Fruit fly (Drosophila melanogaster) whole organism, embryonic: ENCODE measurements around the gene GCC88.
A peak's percentile ranks its signal among the peaks of the same experiment; 100 is the strongest.

Experiments
- Adf1 ChIP-seq: fragments of 200-800 bp; sonication (Bioruptor generic); IDR thresholded peaks from 2 replicates; pipeline ENCODE4 v1.3.6; 2022; ENCODE audit warnings: missing biosample characterization, missing genetic modification characterization
- Atf3 ChIP-seq: fragments of 200-800 bp; sonication (Bioruptor generic); optimal IDR thresholded peaks from 3 replicates; lab custom pipeline; 2016; ENCODE audit warnings: missing biosample characterization, missing genetic modification characterization
- CG10366 ChIP-seq: fragments of 200-800 bp; sonication (Bioruptor generic); IDR thresholded peaks from 2 replicates; pipeline ENCODE4 v1.3.6; 2022; ENCODE audit warnings: missing biosample characterization, missing genetic modification characterization
- CG10654 ChIP-seq: fragments of 200-800 bp; sonication (Bioruptor generic); optimal IDR thresholded peaks from 2 replicates; lab custom pipeline; 2016; ENCODE audit warnings: missing biosample characterization, missing genetic modification characterization
- CG11560 ChIP-seq: fragments of 200-800 bp; sonication (Bioruptor generic); IDR thresholded peaks from 3 replicates; pipeline ENCODE4 v1.3.6; 2022; ENCODE audit warnings: missing biosample characterization, missing genetic modification characterization
- CG12659 ChIP-seq: fragments of 200-800 bp; sonication (Bioruptor generic); optimal IDR thresholded peaks from 3 replicates; lab custom pipeline; 2017; ENCODE audit warnings: mild to moderate bottlenecking, missing biosample characterization, missing genetic modification reagents, missing genetic modification characterization
- CG13287 ChIP-seq: fragments of 200-800 bp; sonication (Bioruptor generic); IDR thresholded peaks from 2 replicates; pipeline ENCODE4 v1.3.6; 2022; ENCODE audit warnings: missing biosample characterization, missing genetic modification characterization; ENCODE audit not compliant: partially characterized antibody
- CG14050 ChIP-seq: fragments of 200-800 bp; sonication (Bioruptor generic); IDR thresholded peaks from 3 replicates; pipeline ENCODE4 v1.3.6; 2022; ENCODE audit warnings: missing biosample characterization, missing genetic modification characterization
- CG15696 ChIP-seq: fragments of 200-800 bp; sonication (Bioruptor generic); optimal IDR thresholded peaks from 2 replicates; lab custom pipeline; 2019; ENCODE audit warnings: missing biosample characterization, mild to moderate bottlenecking, missing genetic modification characterization, moderate library complexity
- CG1792 ChIP-seq: fragments of 200-800 bp; sonication (Bioruptor generic); optimal IDR thresholded peaks from 2 replicates; lab custom pipeline; 2016; ENCODE audit warnings: missing biosample characterization, missing genetic modification characterization
- CG18476 ChIP-seq: fragments of 200-800 bp; sonication (Bioruptor generic); optimal IDR thresholded peaks from 2 replicates; lab custom pipeline; 2016; ENCODE audit warnings: missing biosample characterization, mild to moderate bottlenecking, missing genetic modification characterization
- CG30403 ChIP-seq: fragments of 200-800 bp; sonication (Bioruptor generic); optimal IDR thresholded peaks from 3 replicates; lab custom pipeline; 2016; ENCODE audit warnings: missing biosample characterization, missing genetic modification characterization
- CG32532 ChIP-seq: fragments of 200-800 bp; sonication (Bioruptor generic); IDR thresholded peaks from 2 replicates; pipeline ENCODE4 v1.3.6; 2022; ENCODE audit warnings: missing biosample characterization, missing genetic modification characterization
- CG33213 ChIP-seq: fragments of 200-800 bp; sonication (Bioruptor generic); optimal IDR thresholded peaks from 3 replicates; lab custom pipeline; 2016; ENCODE audit warnings: missing biosample characterization, missing genetic modification characterization
- CG33557 ChIP-seq: fragments of 200-800 bp; sonication (Bioruptor generic); optimal IDR thresholded peaks from 2 replicates; lab custom pipeline; 2019; ENCODE audit warnings: missing biosample characterization, mild to moderate bottlenecking, missing genetic modification characterization, moderate library complexity
- CG34422 ChIP-seq: fragments of 200-800 bp; sonication (Bioruptor generic); IDR thresholded peaks from 3 replicates; pipeline ENCODE4 v1.3.6; 2022; ENCODE audit warnings: missing biosample characterization, missing genetic modification characterization
- CG3726 ChIP-seq: fragments of 200-800 bp; sonication (Bioruptor generic); IDR thresholded peaks from 3 replicates; pipeline ENCODE4, ENCODE4 v1.3.6; 2022; ENCODE audit warnings: missing biosample characterization, missing genetic modification characterization
- CG4820 ChIP-seq: fragments of 200-800 bp; sonication (Bioruptor generic); optimal IDR thresholded peaks from 3 replicates; lab custom pipeline; 2016; ENCODE audit warnings: missing biosample characterization, missing genetic modification characterization
- CG6813 ChIP-seq: fragments of 200-800 bp; sonication (Bioruptor generic); optimal IDR thresholded peaks from 2 replicates; lab custom pipeline; 2017; ENCODE audit warnings: missing biosample characterization, missing genetic modification characterization, mild to moderate bottlenecking, moderate library complexity, missing genetic modification reagents
- CG7271 ChIP-seq: fragments of 200-800 bp; sonication (Bioruptor generic); optimal IDR thresholded peaks from 2 replicates; lab custom pipeline; 2018; ENCODE audit warnings: missing biosample characterization, mild to moderate bottlenecking, missing genetic modification characterization, moderate library complexity
- CG7745 ChIP-seq: fragments of 200-800 bp; sonication (Bioruptor generic); optimal IDR thresholded peaks from 2 replicates; lab custom pipeline; 2018; ENCODE audit warnings: missing biosample characterization, mild to moderate bottlenecking, missing genetic modification characterization, moderate library complexity
- CG7987 ChIP-seq: fragments of 200-800 bp; sonication (Bioruptor generic); optimal IDR thresholded peaks from 2 replicates; lab custom pipeline; 2018; ENCODE audit warnings: missing biosample characterization, mild to moderate bottlenecking, missing genetic modification characterization, moderate library complexity
- CG8388 ChIP-seq: fragments of 200-800 bp; sonication (Bioruptor generic); optimal IDR thresholded peaks from 2 replicates; lab custom pipeline; 2019; ENCODE audit warnings: missing biosample characterization, mild to moderate bottlenecking, missing genetic modification characterization, moderate library complexity
- Dfd ChIP-seq, 2 experiments: fragments of >200 bp; optimal IDR thresholded peaks; 2 replicates each; lab custom pipeline; 2017; ENCODE audit warnings: missing biosample characterization in 2 of 2, missing genetic modification characterization in 2 of 2
- Dip3 ChIP-seq: fragments of 200-800 bp; sonication (Bioruptor generic); optimal IDR thresholded peaks from 3 replicates; lab custom pipeline; 2016; ENCODE audit warnings: missing biosample characterization, missing genetic modification characterization
- E2f2 ChIP-seq: fragments of 200-800 bp; sonication (Bioruptor generic); IDR thresholded peaks from 2 replicates; pipeline ENCODE4 v1.3.6; 2022; ENCODE audit warnings: missing biosample characterization, missing genetic modification characterization
- Ets65A ChIP-seq: fragments of 200-800 bp; sonication (Bioruptor generic); peaks from one replicate; lab custom pipeline; 2016; ENCODE audit warnings: missing biosample characterization, missing genetic modification characterization
- Gug ChIP-seq: fragments of 200-800 bp; sonication (Bioruptor generic); IDR thresholded peaks from 4 replicates; pipeline ENCODE4 v1.3.6; 2022; ENCODE audit warnings: missing biosample characterization, missing genetic modification characterization
- HLH4C ChIP-seq: fragments of 200-800 bp; sonication (Bioruptor generic); IDR thresholded peaks from 3 replicates; pipeline ENCODE4 v1.3.6; 2022; ENCODE audit warnings: missing biosample characterization, missing genetic modification characterization; ENCODE audit not compliant: partially characterized antibody
- Hr51 ChIP-seq, 2 experiments: fragments of 200-800 bp; sonication (Bioruptor generic); optimal IDR thresholded peaks; 2 replicates in 1 of 2; 3 replicates in 1 of 2; lab custom pipeline; 2016 to 2018; ENCODE audit warnings: missing biosample characterization in 2 of 2, missing genetic modification characterization in 2 of 2, mild to moderate bottlenecking in 1 of 2, moderate library complexity in 1 of 2
- Hr78 ChIP-seq, 2 experiments: fragments of 200-800 bp in 1 of 2; fragments of >200 bp in 1 of 2; sonication (Bioruptor generic) in 1 of 2; optimal IDR thresholded peaks; 2 replicates each; lab custom pipeline; 2017 to 2019; ENCODE audit warnings: missing biosample characterization in 2 of 2, missing genetic modification characterization in 2 of 2, mild to moderate bottlenecking in 1 of 2, moderate library complexity in 1 of 2
- Hsf ChIP-seq: fragments of 200-800 bp; sonication (Bioruptor generic); optimal IDR thresholded peaks from 3 replicates; lab custom pipeline; 2016; ENCODE audit warnings: missing biosample characterization, missing genetic modification characterization
- MTF-1 ChIP-seq: fragments of 200-800 bp; sonication (Bioruptor generic); optimal IDR thresholded peaks from 2 replicates; lab custom pipeline; 2018; ENCODE audit warnings: missing biosample characterization, mild to moderate bottlenecking, missing genetic modification characterization, borderline replicate concordance
- Max ChIP-seq: fragments of 200-800 bp; sonication (Bioruptor generic); optimal IDR thresholded peaks from 2 replicates; lab custom pipeline; 2016; ENCODE audit warnings: missing biosample characterization, mild to moderate bottlenecking, missing genetic modification characterization
- Meics ChIP-seq: fragments of 200-800 bp; sonication (Bioruptor generic); optimal IDR thresholded peaks from 2 replicates; lab custom pipeline; 2017; ENCODE audit warnings: missing biosample characterization, mild to moderate bottlenecking, missing genetic modification characterization
- NC2α ChIP-seq: fragments of 200-800 bp; sonication (Bioruptor generic); optimal IDR thresholded peaks from 2 replicates; lab custom pipeline; 2016; ENCODE audit warnings: missing biosample characterization, missing genetic modification characterization
- Nf-YC ChIP-seq: fragments of 200-800 bp; optimal IDR thresholded peaks from 3 replicates; lab custom pipeline; 2019; ENCODE audit warnings: missing biosample characterization, mild to moderate bottlenecking, missing genetic modification characterization, moderate library complexity
- Vsx1 ChIP-seq: fragments of 200-800 bp; sonication (Bioruptor generic); optimal IDR thresholded peaks from 2 replicates; lab custom pipeline; 2017; ENCODE audit warnings: missing biosample characterization, mild to moderate bottlenecking, missing genetic modification characterization, missing genetic modification reagents
- Xbp1 ChIP-seq: fragments of 200-800 bp; sonication (Bioruptor generic); optimal IDR thresholded peaks from 3 replicates; lab custom pipeline; 2016; ENCODE audit warnings: missing biosample characterization, mild to moderate bottlenecking, missing genetic modification characterization
- cas ChIP-seq: fragments of 200-800 bp; sonication (Bioruptor generic); IDR thresholded peaks from 2 replicates; pipeline ENCODE4 v1.3.6; 2022; ENCODE audit warnings: missing biosample characterization, missing genetic modification characterization
- ci ChIP-seq: fragments of 200-800 bp; sonication (Bioruptor generic); IDR thresholded peaks from 3 replicates; pipeline ENCODE4 v1.3.6; 2022; ENCODE audit warnings: missing biosample characterization, missing genetic modification characterization
- dan ChIP-seq: fragments of 200-800 bp; sonication (Bioruptor generic); IDR thresholded peaks from 2 replicates; pipeline ENCODE4 v1.3.6; 2022; ENCODE audit warnings: missing biosample characterization, missing genetic modification characterization
- gsb ChIP-seq: fragments of 200-800 bp; sonication (Bioruptor generic); IDR thresholded peaks from 2 replicates; pipeline ENCODE4 v1.3.6; 2022; ENCODE audit warnings: missing biosample characterization, missing genetic modification characterization
- gsb-n ChIP-seq: fragments of 200-800 bp; sonication (Bioruptor generic); optimal IDR thresholded peaks from 3 replicates; lab custom pipeline; 2018; ENCODE audit warnings: missing biosample characterization, mild to moderate bottlenecking, missing genetic modification characterization
- jumu ChIP-seq: fragments of 200-800 bp; sonication (Bioruptor generic); optimal IDR thresholded peaks from 3 replicates; lab custom pipeline; 2016; ENCODE audit warnings: missing biosample characterization, missing genetic modification characterization
- lola ChIP-seq, 3 experiments: fragments of >200 bp in 2 of 3; fragments of 200-800 bp in 1 of 3; sonication (Bioruptor generic) in 1 of 3; optimal IDR thresholded peaks; 2 replicates each; lab custom pipeline; 2017 to 2019; ENCODE audit warnings: missing biosample characterization in 3 of 3, missing genetic modification characterization in 3 of 3, mild to moderate bottlenecking in 1 of 3, moderate library complexity in 1 of 3
- p53 ChIP-seq: fragments of 200-800 bp; sonication (Bioruptor generic); optimal IDR thresholded peaks from 2 replicates; lab custom pipeline; 2016; ENCODE audit warnings: missing biosample characterization, missing genetic modification characterization
- rib ChIP-seq: fragments of 200-800 bp; sonication (Bioruptor generic); IDR thresholded peaks from 2 replicates; pipeline ENCODE4 v1.3.6; 2022; ENCODE audit warnings: missing biosample characterization, missing genetic modification characterization
- sqz ChIP-seq: fragments of 200-800 bp; sonication (Bioruptor generic); optimal IDR thresholded peaks from 3 replicates; lab custom pipeline; 2018; ENCODE audit warnings: missing biosample characterization, mild to moderate bottlenecking, missing genetic modification characterization
- zen ChIP-seq: fragments of 200-800 bp; sonication (Bioruptor generic); optimal IDR thresholded peaks from 3 replicates; lab custom pipeline; 2018; ENCODE audit warnings: missing biosample characterization, mild to moderate bottlenecking, missing genetic modification characterization, moderate library complexity

The GCC88 gene

DNA sequence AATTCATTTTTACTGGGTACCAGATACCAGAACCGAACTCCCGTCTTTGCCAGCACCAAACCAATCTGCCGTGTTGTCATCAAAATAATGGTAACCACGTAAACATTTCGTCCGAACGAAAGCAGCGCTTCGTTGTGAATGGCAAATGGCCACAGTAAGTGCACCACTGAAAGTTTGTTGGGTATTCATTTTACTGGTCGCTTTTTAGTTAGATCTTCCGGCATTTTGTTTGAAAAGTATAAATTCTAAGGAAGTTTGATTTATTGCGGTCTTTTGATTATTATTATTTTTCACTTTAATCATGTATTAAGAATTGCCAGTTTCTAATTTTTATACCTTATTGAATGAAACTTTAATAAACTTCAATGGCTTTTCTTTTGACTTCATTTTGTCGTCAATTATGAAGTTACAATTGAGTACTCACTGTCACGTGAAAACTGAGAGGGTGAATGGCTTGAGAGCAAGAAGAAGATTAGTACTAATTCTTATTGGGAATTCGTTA lies 15.9 kb downstream of the GCC88 start, which contains the start of gene ZnT86D (continued):
- TF ChIP-seq CG33557 (GFP tag; lab: Kevin White, UChicago), result peak; percentile 55
- no peak for TF ChIP-seq Adf1
- TF ChIP-seq CG8388 (GFP tag; lab: Kevin White, UChicago), result peak; percentile 39
- peak in 1 of 3 experiments; percentile 46 for TF ChIP-seq lola (GFP tag; optimal IDR thresholded peaks at IDR 0.05; lab: Kevin White, UChicago)
- TF ChIP-seq CG3726 (GFP tag; lab: Robert Waterston, UW), result no peak
- peak; percentile 59 for TF ChIP-seq CG30403
- no peak for TF ChIP-seq NC2α (GFP tag; lab: Kevin White, UChicago)
- peak; percentile 60; the same call in 2 of the 3 replicates for TF ChIP-seq CG34422
- TF ChIP-seq dan (GFP tag; lab: Robert Waterston, UW), result no peak
- no peak for TF ChIP-seq CG7745 (tag; lab: Kevin White, UChicago)
- peak; percentile 50; the same call in 2 of the 4 replicates for TF ChIP-seq Gug
- no peak for TF ChIP-seq Max (GFP tag; lab: Kevin White, UChicago)
- peak; percentile 51 for TF ChIP-seq CG18476 (GFP tag; lab: Kevin White, UChicago)
- TF ChIP-seq gsb-n (tag; lab: Kevin White, UChicago), result peak; percentile 20
- no peak for TF ChIP-seq HLH4C (GFP tag; lab: Robert Waterston, UW)
- TF ChIP-seq jumu (GFP tag; lab: Kevin White, UChicago), result peak; percentile 53
- TF ChIP-seq CG6813 (GFP tag; lab: Kevin White, UChicago), result no peak
- peak; percentile 34 to 62 for TF ChIP-seq Hr51 (GFP tag; optimal IDR thresholded peaks at IDR 0.05; lab: Kevin White, UChicago)
- TF ChIP-seq CG10366 (GFP tag; lab: Robert Waterston, UW), result peak; percentile 30; the same call in 1 of the 2 replicates
- TF ChIP-seq Ets65A, result peak; percentile 97
- no peak for TF ChIP-seq Dfd (GFP tag; optimal IDR thresholded peaks at IDR 0.05; lab: Kevin White, UChicago)
- TF ChIP-seq Hr78 (GFP tag; optimal IDR thresholded peaks at IDR 0.05; lab: Kevin White, UChicago), result no peak
- TF ChIP-seq CG13287, result no peak
- peak; percentile 68 for TF ChIP-seq CG32532 (GFP tag; lab: Robert Waterston, UW)
- TF ChIP-seq Meics (GFP tag; lab: Kevin White, UChicago), result peak; percentile 75
- no peak for TF ChIP-seq gsb (GFP tag; lab: Robert Waterston, UW)
- TF ChIP-seq MTF-1 (GFP tag; lab: Kevin White, UChicago), result no peak
- peak; percentile 84 for TF ChIP-seq CG12659 (GFP tag; lab: Kevin White, UChicago)
- peak; percentile 26; the same call in 1 of the 2 replicates for TF ChIP-seq E2f2 (GFP tag; lab: Robert Waterston, UW)
- TF ChIP-seq CG11560 (tag; lab: Robert Waterston, UW), result no peak
- TF ChIP-seq CG33213 (GFP tag; lab: Kevin White, UChicago), result no peak
- TF ChIP-seq Xbp1, result peak; percentile 54
- TF ChIP-seq Vsx1 (GFP tag; lab: Kevin White, UChicago), result peak; percentile 29
- peak; percentile 40 for TF ChIP-seq zen (tag; lab: Kevin White, UChicago)
- no peak for TF ChIP-seq CG7271 (tag; lab: Kevin White, UChicago)
- no peak for TF ChIP-seq CG14050 (GFP tag; lab: Robert Waterston, UW)
- no peak for TF ChIP-seq rib (GFP tag; lab: Robert Waterston, UW)
- peak; percentile 4 for TF ChIP-seq CG7987 (GFP tag; lab: Kevin White, UChicago)
- peak; percentile 46 for TF ChIP-seq sqz
- TF ChIP-seq CG10654 (GFP tag; lab: Kevin White, UChicago), result peak; percentile 39
- peak; percentile 44 for TF ChIP-seq Dip3
- TF ChIP-seq CG15696, result peak; percentile 55
- TF ChIP-seq CG1792, result peak; percentile 45
- TF ChIP-seq Hsf (GFP tag; lab: Kevin White, UChicago), result peak; percentile 60
- no peak for TF ChIP-seq cas (GFP tag; lab: Robert Waterston, UW)
- no peak for TF ChIP-seq p53 (GFP tag; lab: Kevin White, UChicago)
- TF ChIP-seq Atf3 (GFP tag; lab: Kevin White, UChicago), result peak; percentile 39
- TF ChIP-seq CG4820 (GFP tag; lab: Kevin White, UChicago), result peak; percentile 77
- TF ChIP-seq ci (GFP tag; lab: Robert Waterston, UW), result 0 out of 3 replicates have a peak, but pooled peaks have one; percentile 55
- TF ChIP-seq Nf-YC, result peak; percentile 79
